Worm (Caenorhabditis elegans) whole organism, late embryonic: ENCODE measurements around the gene F47B8.1.
A peak's percentile ranks its signal among the peaks of the same experiment; 100 is the strongest.

Experiments
- C08G9.2 ChIP-seq: sonication (generic microtip); optimal IDR thresholded peaks from 2 replicates; lab custom pipeline; 2016; ENCODE audit warnings: mild to moderate bottlenecking, missing genetic modification characterization, moderate library complexity, missing compliant biosample characterization
- F13H6.1 ChIP-seq: sonication (generic microtip); optimal IDR thresholded peaks from 2 replicates; lab custom pipeline; 2016; ENCODE audit warnings: missing genetic modification characterization, missing compliant biosample characterization
- K02D7.2 ChIP-seq: sonication (generic microtip); optimal IDR thresholded peaks from 2 replicates; lab custom pipeline; 2017; ENCODE audit warnings: mild to moderate bottlenecking, missing genetic modification characterization, missing compliant biosample characterization
- ahr-1 ChIP-seq: sonication (generic microtip); optimal IDR thresholded peaks from 2 replicates; lab custom pipeline; 2016; ENCODE audit warnings: missing genetic modification characterization, missing compliant biosample characterization
- ama-1 ChIP-seq: fragments of 150-350 bp; optimal IDR thresholded peaks from 2 replicates; lab custom pipeline; 2014
- ceh-14 ChIP-seq: sonication (generic microtip); optimal IDR thresholded peaks from 2 replicates; lab custom pipeline; 2016; ENCODE audit warnings: missing genotype, missing genetic modification characterization, missing compliant biosample characterization
- ceh-18 ChIP-seq: sonication (generic microtip); optimal IDR thresholded peaks from 2 replicates; lab custom pipeline; 2016; ENCODE audit warnings: missing genetic modification characterization, missing compliant biosample characterization
- ceh-2 ChIP-seq: sonication (generic microtip); optimal IDR thresholded peaks from 2 replicates; lab custom pipeline; 2016; ENCODE audit warnings: missing genotype, missing genetic modification characterization, missing compliant biosample characterization
- ceh-31 ChIP-seq: sonication (generic microtip); optimal IDR thresholded peaks from 2 replicates; lab custom pipeline; 2016; ENCODE audit warnings: missing genetic modification characterization, missing compliant biosample characterization
- ceh-34 ChIP-seq: sonication (generic microtip); optimal IDR thresholded peaks from 2 replicates; lab custom pipeline; 2016; ENCODE audit warnings: mild to moderate bottlenecking, missing genetic modification characterization, missing compliant biosample characterization
- ceh-45 ChIP-seq: fragments of 200-800 bp; sonication (Bioruptor generic); IDR thresholded peaks from 2 replicates; pipeline ENCODE4 v1.3.6; 2022; ENCODE audit warnings: missing genetic modification reagents, missing genetic modification characterization, missing compliant biosample characterization
- ceh-48 ChIP-seq: sonication (generic microtip); optimal IDR thresholded peaks from 2 replicates; lab custom pipeline; 2016; ENCODE audit warnings: missing genetic modification characterization, inconsistent platforms, missing compliant biosample characterization
- ceh-9 ChIP-seq: sonication (generic microtip); optimal IDR thresholded peaks from 2 replicates; lab custom pipeline; 2016; ENCODE audit warnings: mild to moderate bottlenecking, missing genetic modification characterization, inconsistent platforms, missing compliant biosample characterization
- dmd-4 ChIP-seq: sonication (generic microtip); optimal IDR thresholded peaks from 2 replicates; lab custom pipeline; 2016; ENCODE audit warnings: borderline replicate concordance, missing genetic modification characterization, missing compliant biosample characterization
- dve-1 ChIP-seq: sonication (generic microtip); optimal IDR thresholded peaks from 2 replicates; lab custom pipeline; 2017; ENCODE audit warnings: antibody characterized with exemption, mild to moderate bottlenecking, missing genetic modification characterization, missing compliant biosample characterization
- ets-4 ChIP-seq: sonication (generic microtip); optimal IDR thresholded peaks from 2 replicates; lab custom pipeline; 2016; ENCODE audit warnings: missing genetic modification characterization, missing compliant biosample characterization
- fax-1 ChIP-seq: sonication (generic microtip); optimal IDR thresholded peaks from 2 replicates; lab custom pipeline; 2016; ENCODE audit warnings: missing genotype, missing genetic modification characterization, missing compliant biosample characterization
- fkh-10 ChIP-seq: fragments of 150-350 bp; optimal IDR thresholded peaks from 2 replicates; lab custom pipeline; 2014; ENCODE audit warnings: missing biosample characterization, missing genetic modification reagents, missing genetic modification characterization
- fkh-6 ChIP-seq: sonication (generic microtip); optimal IDR thresholded peaks from 2 replicates; lab custom pipeline; 2016; ENCODE audit warnings: missing genetic modification characterization, missing compliant biosample characterization
- hlh-15 ChIP-seq: sonication (generic microtip); optimal IDR thresholded peaks from 2 replicates; lab custom pipeline; 2016; ENCODE audit warnings: missing genetic modification characterization, missing compliant biosample characterization
- hlh-30 ChIP-seq: sonication (generic microtip); optimal IDR thresholded peaks from 2 replicates; lab custom pipeline; 2017; ENCODE audit warnings: antibody characterized with exemption, missing genetic modification characterization, missing compliant biosample characterization; ENCODE audit not compliant: insufficient read depth
- hlh-6 ChIP-seq: sonication (generic microtip); optimal IDR thresholded peaks from 2 replicates; lab custom pipeline; 2016; ENCODE audit warnings: missing genotype, missing genetic modification characterization, missing compliant biosample characterization
- hlh-8 ChIP-seq: sonication (generic microtip); optimal IDR thresholded peaks from 2 replicates; lab custom pipeline; 2016; ENCODE audit warnings: missing genotype, missing genetic modification characterization, missing compliant biosample characterization
- lim-6 ChIP-seq: sonication (generic microtip); optimal IDR thresholded peaks from 2 replicates; lab custom pipeline; 2016; ENCODE audit warnings: missing genetic modification characterization, missing compliant biosample characterization
- madf-2 ChIP-seq: sonication (generic microtip); optimal IDR thresholded peaks from 2 replicates; lab custom pipeline; 2017; ENCODE audit warnings: missing genetic modification characterization, missing compliant biosample characterization
- nfya-1 ChIP-seq: sonication (generic microtip); optimal IDR thresholded peaks from 2 replicates; lab custom pipeline; 2017; ENCODE audit warnings: missing genetic modification characterization, mild to moderate bottlenecking, missing compliant biosample characterization, antibody characterized with exemption, moderate library complexity
- nhr-232 ChIP-seq: sonication (generic microtip); optimal IDR thresholded peaks from 2 replicates; lab custom pipeline; 2016; ENCODE audit warnings: missing genetic modification characterization, missing compliant biosample characterization
- npax-4 ChIP-seq: sonication (generic microtip); optimal IDR thresholded peaks from 2 replicates; lab custom pipeline; 2016; ENCODE audit warnings: missing genetic modification characterization, missing compliant biosample characterization
- odd-2 ChIP-seq: sonication (generic microtip); optimal IDR thresholded peaks from 2 replicates; lab custom pipeline; 2017; ENCODE audit warnings: antibody characterized with exemption, mild to moderate bottlenecking, missing genetic modification characterization, missing compliant biosample characterization
- pha-2 ChIP-seq: sonication (generic microtip); optimal IDR thresholded peaks from 2 replicates; lab custom pipeline; 2017; ENCODE audit warnings: mild to moderate bottlenecking, missing genetic modification characterization, missing compliant biosample characterization
- pqm-1 ChIP-seq: sonication (generic microtip); optimal IDR thresholded peaks from 2 replicates; lab custom pipeline; 2016; ENCODE audit warnings: missing genetic modification characterization, missing compliant biosample characterization
- pros-1 ChIP-seq: fragments of 150-350 bp; optimal IDR thresholded peaks from 2 replicates; lab custom pipeline; 2014; ENCODE audit warnings: missing biosample characterization, missing genetic modification reagents, missing genetic modification characterization
- ref-2 ChIP-seq: sonication (generic microtip); optimal IDR thresholded peaks from 2 replicates; lab custom pipeline; 2016; ENCODE audit warnings: missing genetic modification characterization, missing compliant biosample characterization
- rnt-1 ChIP-seq: sonication (generic microtip); optimal IDR thresholded peaks from 2 replicates; lab custom pipeline; 2016; ENCODE audit warnings: missing genetic modification characterization, missing compliant biosample characterization
- sdc-2 ChIP-seq: sonication (generic microtip); optimal IDR thresholded peaks from 2 replicates; lab custom pipeline; 2016; ENCODE audit warnings: missing genotype, missing genetic modification characterization, missing compliant biosample characterization
- syd-9 ChIP-seq: sonication (generic microtip); optimal IDR thresholded peaks from 2 replicates; lab custom pipeline; 2016; ENCODE audit warnings: mild to moderate bottlenecking, missing genetic modification characterization, moderate library complexity, missing compliant biosample characterization
- tbx-2 ChIP-seq: sonication (generic microtip); optimal IDR thresholded peaks from 2 replicates; lab custom pipeline; 2016; ENCODE audit warnings: missing genetic modification characterization, missing compliant biosample characterization
- unc-3 ChIP-seq, 2 experiments: fragments of 200-800 bp in 1 of 2; sonication (Bioruptor generic) in 1 of 2; sonication (generic microtip) in 1 of 2; conservative IDR thresholded peaks in 1 of 2; optimal IDR thresholded peaks in 1 of 2; 2 replicates each; pipeline versions ENCODE4 v1.3.6 to Lab custom; 2016 to 2022; ENCODE audit warnings: missing compliant biosample characterization in 2 of 2, missing genetic modification characterization in 2 of 2, missing genetic modification reagents in 1 of 2
- unc-42 ChIP-seq: sonication (generic microtip); optimal IDR thresholded peaks from 2 replicates; lab custom pipeline; 2016; ENCODE audit warnings: missing genotype, missing genetic modification characterization, missing compliant biosample characterization
- zip-5 ChIP-seq: sonication (generic microtip); optimal IDR thresholded peaks from 2 replicates; lab custom pipeline; 2016; ENCODE audit warnings: missing genetic modification characterization, missing compliant biosample characterization
- ztf-16 ChIP-seq: sonication (generic microtip); optimal IDR thresholded peaks from 2 replicates; lab custom pipeline; 2017; ENCODE audit warnings: missing genetic modification characterization, missing compliant biosample characterization

F47B8.1 gene

ce11 chrV:14355738-14356368 lies 41.7 kb upstream of the F47B8.1 start, which contains the start of gene cyn-1 (continued):
- TF ChIP-seq fkh-10 (no peak), sdc-2 (no peak), pqm-1 (tag; lab: Kevin White, UChicago) (no peak), lim-6 (tag; lab: Kevin White, UChicago) (no peak), dve-1 (tag; lab: Kevin White, UChicago) (peak; percentile 10), odd-2 (tag; lab: Kevin White, UChicago) (no peak), ceh-34 (tag; lab: Kevin White, UChicago) (peak; percentile 35)

DNA sequence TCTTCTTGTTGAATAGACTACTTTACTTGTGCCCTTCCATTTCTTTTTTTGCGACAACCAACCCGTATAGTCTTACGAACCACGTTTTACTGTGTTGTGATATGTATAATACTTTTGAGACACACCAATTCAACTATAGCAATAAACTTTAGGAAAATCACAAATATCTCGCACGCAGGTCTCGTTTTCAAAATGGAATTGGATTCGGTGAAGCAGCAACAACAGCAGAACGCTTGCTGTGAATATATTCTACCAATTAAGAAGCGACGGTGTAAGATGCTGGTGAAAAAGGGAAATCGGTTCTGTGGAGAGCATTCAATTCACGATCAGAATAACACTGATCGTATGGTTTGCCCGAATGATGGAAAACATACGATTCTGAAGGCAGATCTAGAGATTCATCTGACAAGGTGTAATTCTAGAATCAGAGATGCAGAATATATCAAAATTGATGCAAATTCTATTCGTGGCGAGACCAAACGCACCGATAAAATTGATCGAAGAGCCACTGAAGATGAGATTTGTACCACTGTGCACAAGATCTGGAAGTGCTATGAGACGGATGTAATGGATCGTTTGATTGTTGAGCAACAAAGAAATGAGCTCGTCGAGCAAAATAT lies 40.2 kb upstream of the F47B8.1 start, which contains the start of gene Y49A3A.3:
Y49A3A.3 (plus strand) TSS at position 153 of the 620 bp plus-strand sequence.
- TF ChIP-seq ama-1 (lab: Kevin White, UChicago), result peak; percentile 52
- TF ChIP-seq hlh-15 (tag; lab: Kevin White, UChicago), result no peak
- TF ChIP-seq, all 69 proteins: peak for 1

DNA sequence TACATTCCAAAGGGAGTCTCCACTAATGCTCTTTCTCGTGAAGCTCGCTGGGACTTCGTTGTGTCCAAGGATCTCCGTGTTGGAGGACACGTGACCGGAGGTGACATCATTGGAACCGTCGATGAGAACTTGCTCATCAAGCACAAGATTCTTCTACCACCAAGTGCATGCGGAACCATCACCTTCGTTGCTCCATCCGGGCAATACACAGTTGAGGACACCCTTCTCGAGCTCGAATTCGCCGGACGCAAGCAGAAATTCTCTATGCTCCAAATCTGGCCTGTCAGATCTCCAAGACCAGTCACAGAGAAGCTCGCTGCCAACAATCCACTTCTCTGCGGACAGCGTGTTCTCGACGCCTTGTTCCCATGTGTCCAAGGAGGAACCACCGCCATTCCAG lies 37.9 kb upstream of the F47B8.1 start:
- no peak for TF ChIP-seq ceh-31 (tag; lab: Kevin White, UChicago)
- TF ChIP-seq ceh-48, result no peak
- no peak for TF ChIP-seq nhr-232 (tag; lab: Kevin White, UChicago)
- TF ChIP-seq ztf-16 (tag; lab: Kevin White, UChicago), result no peak
- TF ChIP-seq hlh-30, result no peak
- TF ChIP-seq dmd-4, result no peak
- TF ChIP-seq ahr-1 (tag; lab: Kevin White, UChicago), result no peak
- no peak for TF ChIP-seq C08G9.2 (tag; lab: Kevin White, UChicago)
- TF ChIP-seq pqm-1 (tag; lab: Kevin White, UChicago), result no peak
- TF ChIP-seq ref-2 (tag; lab: Kevin White, UChicago), result no peak
- TF ChIP-seq zip-5 (tag; lab: Kevin White, UChicago), result no peak

ce11 chrV:14351629-14352028 lies 37.5 kb upstream of the F47B8.1 start, which contains the start of gene vha-13:
Gene vha-13 (plus strand): TSS chrV:14351709.
- TF ChIP-seq ceh-45 (GFP tag; lab: Robert Waterston, UW) (no peak), fkh-10 (no peak), odd-2 (tag; lab: Kevin White, UChicago) (no peak), npax-4 (tag; lab: Kevin White, UChicago) (no peak), K02D7.2 (tag; lab: Kevin White, UChicago) (no peak), F13H6.1 (tag; lab: Kevin White, UChicago) (no peak), ceh-48 (no peak), fax-1 (no peak), hlh-6 (tag; lab: Kevin White, UChicago) (no peak), dmd-4 (no peak)

ce11 chrV:14350949-14351348 lies 36.8 kb upstream of the F47B8.1 start:
- peak; percentile 38 for TF ChIP-seq ets-4 (tag; lab: Kevin White, UChicago)
- TF ChIP-seq unc-3 (GFP tag; conservative IDR thresholded peaks at IDR 0.05; lab: Robert Waterston, UW), result no peak
- TF ChIP-seq unc-3 (tag; optimal IDR thresholded peaks at IDR 0.05; lab: Kevin White, UChicago), result no peak
- no peak for TF ChIP-seq ceh-9 (tag; lab: Kevin White, UChicago)
- TF ChIP-seq fkh-6, result peak; percentile 53
- TF ChIP-seq unc-42 (tag; lab: Kevin White, UChicago), result peak; percentile 72
- peak; percentile 14 for TF ChIP-seq fkh-10
- TF ChIP-seq ceh-18, result peak; percentile 79
- TF ChIP-seq hlh-6 (tag; lab: Kevin White, UChicago), result peak; percentile 41
- TF ChIP-seq tbx-2 (tag; lab: Kevin White, UChicago), result peak; percentile 75
- TF ChIP-seq dve-1 (tag; lab: Kevin White, UChicago), result peak; percentile 22
- peak; percentile 3 for TF ChIP-seq F13H6.1 (tag; lab: Kevin White, UChicago)
- TF ChIP-seq syd-9, result peak; percentile 24
- peak; percentile 60 for TF ChIP-seq rnt-1
- TF ChIP-seq lim-6 (tag; lab: Kevin White, UChicago), result no peak
- TF ChIP-seq ceh-2 (tag; lab: Kevin White, UChicago), result peak; percentile 7
- peak; percentile 54 for TF ChIP-seq ref-2 (tag; lab: Kevin White, UChicago)
- TF ChIP-seq pqm-1 (tag; lab: Kevin White, UChicago), result peak; percentile 15
- TF ChIP-seq sdc-2, result peak; percentile 3
- TF ChIP-seq ahr-1 (tag; lab: Kevin White, UChicago), result no peak
- peak; percentile 0 for TF ChIP-seq madf-2 (tag; lab: Kevin White, UChicago)
- TF ChIP-seq ceh-14 (tag; lab: Kevin White, UChicago), result peak; percentile 55
- no peak for TF ChIP-seq pha-2 (tag; lab: Kevin White, UChicago)
- peak; percentile 43 for TF ChIP-seq ceh-34 (tag; lab: Kevin White, UChicago)
- TF ChIP-seq nfya-1, result peak; percentile 62
- TF ChIP-seq C08G9.2 (tag; lab: Kevin White, UChicago), result peak; percentile 64
- peak; percentile 58 for TF ChIP-seq pros-1 (tag; lab: Kevin White, UChicago)
- TF ChIP-seq ceh-31 (tag; lab: Kevin White, UChicago), result peak; percentile 78
- peak; percentile 11 for TF ChIP-seq hlh-8 (tag; lab: Kevin White, UChicago)
